Worm (Caenorhabditis elegans): ENCODE measurements around the gene pfd-1.
A peak's percentile ranks its signal among the peaks of the same experiment; 100 is the strongest.

- no peak for TF ChIP-seq nhr-11 (tag; optimal IDR thresholded peaks at IDR 0.05)
- TF ChIP-seq pqm-1 (tag; optimal IDR thresholded peaks at IDR 0.05) = peak; percentile 32
- TF ChIP-seq fos-1 (tag; optimal IDR thresholded peaks at IDR 0.05) = no peak
- no peak for TF ChIP-seq ama-1 (optimal IDR thresholded peaks at IDR 0.05)
- no peak for TF ChIP-seq skn-1 (tag; optimal IDR thresholded peaks at IDR 0.05)
- no peak for TF ChIP-seq ceh-82 (tag; optimal IDR thresholded peaks at IDR 0.05)
Observed at ce11 chrIV:11180077-11180476, 30.2 kb downstream of the pfd-1 start.

All from whole organism, L3 larva.